Worm (Caenorhabditis elegans): Measurements from ENCODE around the gene F41G4.8.

ce11 chrX:16826500-16826899 lies 18.3 kb downstream of the F41G4.8 start:
- TF ChIP-seq alr-1 (tag; optimal IDR thresholded peaks at IDR 0.05; ENCODE audit: borderline replicate concordance) (no peak), nhr-47 (tag; optimal IDR thresholded peaks at IDR 0.05) (no peak), snpc-4 (tag; optimal IDR thresholded peaks at IDR 0.05) (no peak), skn-1 (tag; optimal IDR thresholded peaks at IDR 0.05) (no peak), unc-86 (tag; optimal IDR thresholded peaks at IDR 0.05) (no peak), egl-27 (tag; optimal IDR thresholded peaks at IDR 0.05) (no peak)
